Fruit fly (Drosophila melanogaster): ENCODE data around the gene Ugt303A1.

Gene Ugt303A1

DNA sequence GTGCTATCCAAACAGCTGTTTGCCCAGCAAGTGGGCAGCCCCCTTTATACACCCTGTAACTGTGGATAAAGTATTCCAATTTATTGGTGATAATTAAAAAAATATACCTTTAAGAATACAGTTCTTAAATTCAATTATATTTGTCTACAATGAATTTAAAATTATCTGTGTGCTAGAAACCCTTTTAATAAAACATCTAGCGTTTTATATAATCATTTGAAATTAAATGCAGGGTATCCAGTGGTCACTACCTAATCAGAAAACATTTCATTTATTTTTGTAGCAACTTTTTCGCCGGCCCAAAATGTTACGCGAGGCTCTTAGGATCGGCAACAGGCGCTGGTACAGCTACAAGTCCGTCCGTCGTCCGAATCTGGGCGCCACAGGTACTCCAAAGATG lies 51.2 kb downstream of the Ugt303A1 start, which contains the start of gene CG17726 (continued):
- TF ChIP-seq Rx (GFP tag; IDR thresholded peaks at IDR 0.05) (peak; percentile 95), CG7963 (GFP tag; IDR thresholded peaks at IDR 0.05; ENCODE audit: partially characterized antibody) (no peak), MBD-R2 (GFP tag; IDR thresholded peaks at IDR 0.05) (peak; percentile 99), CG9215 (GFP tag; IDR thresholded peaks at IDR 0.05) (peak; percentile 90), CG3407 (GFP tag; optimal IDR thresholded peaks at IDR 0.05) (peak; percentile 94), lov (optimal IDR thresholded peaks at IDR 0.05) (no peak), lov (GFP tag; IDR thresholded peaks at IDR 0.05) (peak; percentile 98), al (GFP tag; IDR thresholded peaks at IDR 0.05) (peak; percentile 95), Dbx (GFP tag; IDR thresholded peaks at IDR 0.05) (peak; percentile 98), CG8281 (tag; optimal IDR thresholded peaks at IDR 0.05) (peak; percentile 88), Hmx (GFP tag; optimal IDR thresholded peaks at IDR 0.05) (peak; percentile 84), da (GFP tag; optimal IDR thresholded peaks at IDR 0.05) (peak; percentile 88), CG13894 (tag; optimal IDR thresholded peaks at IDR 0.05) (peak; percentile 94), wek (GFP tag; optimal IDR thresholded peaks at IDR 0.05) (peak; percentile 79), Awh (GFP tag; IDR thresholded peaks at IDR 0.05) (peak; percentile 99), sc (optimal IDR thresholded peaks at IDR 0.05) (no peak), sc (GFP tag; optimal IDR thresholded peaks at IDR 0.05) (peak; percentile 92), CG17385 (GFP tag; optimal IDR thresholded peaks at IDR 0.05) (peak; percentile 96), Vsx1 (GFP tag; optimal IDR thresholded peaks at IDR 0.05) (no peak), CG2202 (tag; optimal IDR thresholded peaks at IDR 0.05) (peak; percentile 95), Hr78 (GFP tag; optimal IDR thresholded peaks at IDR 0.05) (no peak), sim (GFP tag; IDR thresholded peaks at IDR 0.05) (peak; percentile 97), mam (GFP tag; optimal IDR thresholded peaks at IDR 0.05) (peak; percentile 90), CG17359 (tag; optimal IDR thresholded peaks at IDR 0.05) (peak; percentile 98), CG10654 (GFP tag; optimal IDR thresholded peaks at IDR 0.05) (peak; percentile 93), danr (GFP tag; IDR thresholded peaks at IDR 0.05) (peak; percentile 93), run (tag; optimal IDR thresholded peaks at IDR 0.05) (peak; percentile 96), Atf6 (GFP tag; IDR thresholded peaks at IDR 0.05) (peak; percentile 99), toy (GFP tag; IDR thresholded peaks at IDR 0.05) (peak; percentile 91), CG11456 (GFP tag; IDR thresholded peaks at IDR 0.05) (peak; percentile 97), CG12071 (GFP tag; optimal IDR thresholded peaks at IDR 0.05) (peak; percentile 90), CG3163 (GFP tag; optimal IDR thresholded peaks at IDR 0.05) (peak; percentile 63), tgo (GFP tag; IDR thresholded peaks at IDR 0.05) (peak; percentile 98), gsb (GFP tag; IDR thresholded peaks at IDR 0.05) (peak; percentile 89), CG4820 (GFP tag; optimal IDR thresholded peaks at IDR 0.05) (peak; percentile 94), mirr (GFP tag; optimal IDR thresholded peaks at IDR 0.05) (peak; percentile 81), Ada2b (GFP tag; IDR thresholded peaks at IDR 0.05) (peak; percentile 98), sob (GFP tag; IDR thresholded peaks at IDR 0.05) (peak; percentile 97), Mad (GFP tag; optimal IDR thresholded peaks at IDR 0.05) (peak; percentile 89), CG6791 (GFP tag; IDR thresholded peaks at IDR 0.05; ENCODE audit: partially characterized antibody) (no peak), CG4328 (GFP tag; optimal IDR thresholded peaks at IDR 0.05) (peak; percentile 55), CG7745 (tag; optimal IDR thresholded peaks at IDR 0.05) (peak; percentile 92), Ssrp (tag; optimal IDR thresholded peaks at IDR 0.05) (peak; percentile 97), B-H1 (GFP tag; IDR thresholded peaks at IDR 0.05) (peak; percentile 97), Poxn (GFP tag; IDR thresholded peaks at IDR 0.05) (peak; percentile 90), unpg (GFP tag; optimal IDR thresholded peaks at IDR 0.05) (peak; percentile 99), sens (GFP tag) (peak; percentile 99), CG1024 (GFP tag; IDR thresholded peaks at IDR 0.05) (peak; percentile 95), CG6854 (GFP tag; optimal IDR thresholded peaks at IDR 0.05) (peak; percentile 89), CG14965 (GFP tag; optimal IDR thresholded peaks at IDR 0.05; ENCODE audit: borderline replicate concordance) (no peak), Atf3 (GFP tag; optimal IDR thresholded peaks at IDR 0.05) (peak; percentile 86), CHES-1-like (GFP tag; optimal IDR thresholded peaks at IDR 0.05) (peak; percentile 84)
